Fruit fly (Drosophila melanogaster) whole organism, embryonic: Measurements from ENCODE around the gene CG32099.

ENCODE experiments used
- Antp ChIP-seq: fragments of 200-800 bp; sonication (Bioruptor generic); optimal IDR thresholded peaks from 3 replicates; lab custom pipeline; 2016; ENCODE audit warnings: missing biosample characterization, missing genetic modification characterization
- Bgb ChIP-seq: fragments of 200-800 bp; sonication (Bioruptor generic); IDR thresholded peaks from 2 replicates; pipeline ENCODE4 v1.3.6; 2022; ENCODE audit warnings: missing biosample characterization, missing genetic modification characterization; ENCODE audit not compliant: partially characterized antibody
- CG11398 ChIP-seq: fragments of 200-800 bp; sonication (Bioruptor generic); optimal IDR thresholded peaks from 2 replicates; lab custom pipeline; 2016; ENCODE audit warnings: missing biosample characterization, missing genetic modification characterization
- CG12155 ChIP-seq: fragments of 200-800 bp; sonication (Bioruptor generic); optimal IDR thresholded peaks from 3 replicates; lab custom pipeline; 2016; ENCODE audit warnings: missing biosample characterization, missing genetic modification characterization
- CG12942 ChIP-seq: fragments of 200-800 bp; sonication (Bioruptor generic); optimal IDR thresholded peaks from 3 replicates; lab custom pipeline; 2016; ENCODE audit warnings: missing biosample characterization, missing genetic modification characterization
- CG16813 ChIP-seq: fragments of 200-800 bp; sonication (Bioruptor generic); IDR thresholded peaks from 3 replicates; pipeline ENCODE4 v1.3.6; 2022; ENCODE audit warnings: missing biosample characterization, missing genetic modification characterization; ENCODE audit not compliant: partially characterized antibody
- CG17186 ChIP-seq: fragments of 200-800 bp; sonication (Bioruptor generic); optimal IDR thresholded peaks from 3 replicates; lab custom pipeline; 2017; ENCODE audit warnings: missing biosample characterization, missing genetic modification reagents, missing genetic modification characterization
- CG17385 ChIP-seq: fragments of 200-800 bp; sonication (Bioruptor generic); optimal IDR thresholded peaks from 3 replicates; lab custom pipeline; 2018; ENCODE audit warnings: missing biosample characterization, mild to moderate bottlenecking, missing genetic modification characterization
- CG17829 ChIP-seq: fragments of 200-800 bp; optimal IDR thresholded peaks from 2 replicates; lab custom pipeline; 2019; ENCODE audit warnings: missing biosample characterization, mild to moderate bottlenecking, missing genetic modification characterization, moderate library complexity
- CG3065 ChIP-seq: fragments of 200-800 bp; sonication (Bioruptor generic); optimal IDR thresholded peaks from 2 replicates; lab custom pipeline; 2016; ENCODE audit warnings: missing biosample characterization, missing genetic modification characterization
- CG3407 ChIP-seq: fragments of 200-800 bp; sonication (Bioruptor generic); optimal IDR thresholded peaks from 2 replicates; lab custom pipeline; 2018; ENCODE audit warnings: missing biosample characterization, mild to moderate bottlenecking, missing genetic modification characterization
- CG4404 ChIP-seq: fragments of 200-800 bp; sonication (Bioruptor generic); IDR thresholded peaks from 2 replicates; pipeline ENCODE4 v1.3.6; 2022; ENCODE audit warnings: missing biosample characterization, missing genetic modification characterization
- CG6791 ChIP-seq: fragments of 200-800 bp; sonication (Bioruptor generic); IDR thresholded peaks from 3 replicates; pipeline ENCODE4 v1.3.6; 2022; ENCODE audit warnings: missing biosample characterization, missing genetic modification characterization; ENCODE audit not compliant: partially characterized antibody
- CG7963 ChIP-seq: fragments of 200-800 bp; sonication (Bioruptor generic); IDR thresholded peaks from 3 replicates; pipeline ENCODE4 v1.3.6; 2022; ENCODE audit warnings: missing biosample characterization, missing genetic modification characterization; ENCODE audit not compliant: partially characterized antibody
- CG8359 ChIP-seq: fragments of 200-800 bp; sonication (Bioruptor generic); optimal IDR thresholded peaks from 2 replicates; lab custom pipeline; 2017; ENCODE audit warnings: missing biosample characterization, mild to moderate bottlenecking, missing genetic modification characterization, borderline replicate concordance
- CkIIα-i1 ChIP-seq: fragments of 200-800 bp; sonication (Bioruptor generic); IDR thresholded peaks from 2 replicates; pipeline ENCODE4 v1.3.6; 2022; ENCODE audit warnings: missing biosample characterization, missing genetic modification characterization
- Dref ChIP-seq: fragments of 200-800 bp; sonication (Bioruptor generic); IDR thresholded peaks from 2 replicates; pipeline ENCODE4 v1.3.6; 2022; ENCODE audit warnings: missing biosample characterization, missing genetic modification characterization
- Drgx ChIP-seq: fragments of 200-800 bp; sonication (Bioruptor generic); IDR thresholded peaks from 2 replicates; pipeline ENCODE4 v1.3.6; 2022; ENCODE audit warnings: missing biosample characterization, missing genetic modification characterization
- Ets65A ChIP-seq: fragments of 200-800 bp; sonication (Bioruptor generic); peaks from one replicate; lab custom pipeline; 2016; ENCODE audit warnings: missing biosample characterization, missing genetic modification characterization
- HmgZ ChIP-seq: fragments of 200-800 bp; sonication (Bioruptor generic); optimal IDR thresholded peaks from 2 replicates; lab custom pipeline; 2018; ENCODE audit warnings: missing biosample characterization, mild to moderate bottlenecking, missing genetic modification characterization
- Opbp ChIP-seq: fragments of 200-800 bp; sonication (Bioruptor generic); IDR thresholded peaks from 3 replicates; pipeline ENCODE4 v1.3.6; 2022; ENCODE audit warnings: missing biosample characterization, missing genetic modification characterization; ENCODE audit not compliant: partially characterized antibody
- Sin3A ChIP-seq: fragments of >200 bp; optimal IDR thresholded peaks from 2 replicates; lab custom pipeline; 2018
- Stat92E ChIP-seq, 3 experiments: fragments of >200 bp in 2 of 3; fragments of 200-800 bp in 1 of 3; sonication (Bioruptor generic) in 1 of 3; optimal IDR thresholded peaks; 2 replicates each; lab custom pipeline; 2017 to 2019; ENCODE audit warnings: missing biosample characterization in 3 of 3, missing genetic modification characterization in 3 of 3, mild to moderate bottlenecking in 1 of 3, moderate library complexity in 1 of 3
- Tbp ChIP-seq: fragments of >200 bp; optimal IDR thresholded peaks from 2 replicates; lab custom pipeline; 2018; ENCODE audit warnings: missing biosample characterization, missing genetic modification characterization
- Xbp1 ChIP-seq: fragments of 200-800 bp; sonication (Bioruptor generic); optimal IDR thresholded peaks from 3 replicates; lab custom pipeline; 2016; ENCODE audit warnings: missing biosample characterization, mild to moderate bottlenecking, missing genetic modification characterization
- bbx ChIP-seq: fragments of 200-800 bp; sonication (Bioruptor generic); IDR thresholded peaks from 2 replicates; pipeline ENCODE4 v1.3.6; 2022; ENCODE audit warnings: missing biosample characterization, missing genetic modification characterization; ENCODE audit not compliant: partially characterized antibody
- bsh ChIP-seq, 2 experiments: fragments of 200-800 bp; sonication (Bioruptor generic); optimal IDR thresholded peaks; 2 replicates each; lab custom pipeline; 2017 to 2018; ENCODE audit warnings: mild to moderate bottlenecking in 2 of 2, missing biosample characterization in 2 of 2, missing genetic modification characterization in 2 of 2, moderate library complexity in 1 of 2
- cad ChIP-seq: fragments of >200 bp; optimal IDR thresholded peaks from 2 replicates; lab custom pipeline; 2017; ENCODE audit warnings: missing biosample characterization, missing genetic modification characterization
- crp ChIP-seq, 2 experiments: fragments of 200-800 bp; sonication (Bioruptor generic); optimal IDR thresholded peaks; 2 replicates in 1 of 2; 3 replicates in 1 of 2; lab custom pipeline; 2017; ENCODE audit warnings: missing biosample characterization in 2 of 2, missing genetic modification characterization in 2 of 2, mild to moderate bottlenecking in 1 of 2, moderate library complexity in 1 of 2
- danr ChIP-seq: fragments of 200-800 bp; sonication (Bioruptor generic); IDR thresholded peaks from 2 replicates; pipeline ENCODE4 v1.3.6; 2022; ENCODE audit warnings: missing biosample characterization, missing genetic modification characterization
- dm ChIP-seq: fragments of 200-800 bp; sonication (Bioruptor generic); optimal IDR thresholded peaks from 3 replicates; lab custom pipeline; 2016; ENCODE audit warnings: missing biosample characterization, missing genetic modification characterization
- dmrt11E ChIP-seq: fragments of 200-800 bp; sonication (Bioruptor generic); optimal IDR thresholded peaks from 3 replicates; lab custom pipeline; 2018; ENCODE audit warnings: missing biosample characterization, mild to moderate bottlenecking, missing genetic modification characterization, moderate library complexity
- emc ChIP-seq: fragments of 200-800 bp; sonication (Bioruptor generic); optimal IDR thresholded peaks from 2 replicates; lab custom pipeline; 2016; ENCODE audit warnings: missing biosample characterization, missing genetic modification characterization
- en ChIP-seq: fragments of 200-800 bp; sonication (Bioruptor generic); optimal IDR thresholded peaks from 2 replicates; lab custom pipeline; 2016; ENCODE audit warnings: missing biosample characterization, missing genetic modification characterization
- fru ChIP-seq: fragments of >200 bp; optimal IDR thresholded peaks from 2 replicates; lab custom pipeline; 2017
- gce ChIP-seq: fragments of 200-800 bp; sonication (Bioruptor generic); IDR thresholded peaks from 3 replicates; pipeline ENCODE4 v1.3.6; 2022; ENCODE audit warnings: missing biosample characterization, missing genetic modification characterization
- gcm ChIP-seq: fragments of 200-800 bp; sonication (Bioruptor generic); optimal IDR thresholded peaks from 2 replicates; lab custom pipeline; 2019; ENCODE audit warnings: missing biosample characterization, mild to moderate bottlenecking, missing genetic modification characterization, moderate library complexity
- hbn ChIP-seq: fragments of 200-800 bp; sonication (Bioruptor generic); IDR thresholded peaks from 2 replicates; pipeline ENCODE4 v1.3.6; 2022; ENCODE audit warnings: missing biosample characterization, missing genetic modification characterization; ENCODE audit not compliant: partially characterized antibody
- inv ChIP-seq: fragments of 200-800 bp; sonication (Bioruptor generic); IDR thresholded peaks from 2 replicates; pipeline ENCODE4 v1.3.6; 2022; ENCODE audit warnings: missing biosample characterization, missing genetic modification characterization; ENCODE audit not compliant: partially characterized antibody
- jigr1 ChIP-seq: fragments of 200-800 bp; sonication (Bioruptor generic); IDR thresholded peaks from 3 replicates; pipeline ENCODE4 v1.3.6; 2022; ENCODE audit warnings: missing biosample characterization, missing genetic modification characterization
- slou ChIP-seq: fragments of 200-800 bp; sonication (Bioruptor generic); optimal IDR thresholded peaks from 3 replicates; lab custom pipeline; 2016; ENCODE audit warnings: missing biosample characterization, missing genetic modification characterization
- sna ChIP-seq: fragments of 200-800 bp; sonication (Bioruptor generic); IDR thresholded peaks from 2 replicates; pipeline ENCODE4 v1.3.6; 2022; ENCODE audit warnings: missing biosample characterization, missing genetic modification characterization; ENCODE audit not compliant: partially characterized antibody
- sob ChIP-seq: fragments of 200-800 bp; sonication (Bioruptor generic); IDR thresholded peaks from 2 replicates; pipeline ENCODE4 v1.3.6; 2022; ENCODE audit warnings: missing biosample characterization, missing genetic modification characterization
- stwl ChIP-seq: fragments of 200-800 bp; sonication (Bioruptor generic); optimal IDR thresholded peaks from 3 replicates; lab custom pipeline; 2018; ENCODE audit warnings: missing biosample characterization, mild to moderate bottlenecking, missing genetic modification characterization, moderate library complexity
- tna ChIP-seq: fragments of 200-800 bp; sonication (Bioruptor generic); IDR thresholded peaks from 2 replicates; pipeline ENCODE4 v1.3.6; 2022; ENCODE audit warnings: missing biosample characterization, missing genetic modification characterization; ENCODE audit not compliant: partially characterized antibody
- twi ChIP-seq: fragments of 200-800 bp; optimal IDR thresholded peaks from 2 replicates; lab custom pipeline; 2019; ENCODE audit warnings: missing biosample characterization, mild to moderate bottlenecking, missing genetic modification characterization, moderate library complexity
- unc-4 ChIP-seq: fragments of 200-800 bp; sonication (Bioruptor generic); IDR thresholded peaks from 2 replicates; pipeline ENCODE4 v1.3.6; 2022; ENCODE audit warnings: missing biosample characterization, missing genetic modification characterization; ENCODE audit not compliant: partially characterized antibody
- wor ChIP-seq: fragments of 200-800 bp; sonication (Bioruptor generic); IDR thresholded peaks from 2 replicates; pipeline ENCODE4 v1.3.6; 2022; ENCODE audit warnings: missing biosample characterization, missing genetic modification characterization
- zen2 ChIP-seq: fragments of 200-800 bp; sonication (Bioruptor generic); IDR thresholded peaks from 3 replicates; pipeline ENCODE4 v1.3.6; 2022; ENCODE audit warnings: missing biosample characterization, missing genetic modification characterization; ENCODE audit not compliant: partially characterized antibody

Gene CG32099

DNA sequence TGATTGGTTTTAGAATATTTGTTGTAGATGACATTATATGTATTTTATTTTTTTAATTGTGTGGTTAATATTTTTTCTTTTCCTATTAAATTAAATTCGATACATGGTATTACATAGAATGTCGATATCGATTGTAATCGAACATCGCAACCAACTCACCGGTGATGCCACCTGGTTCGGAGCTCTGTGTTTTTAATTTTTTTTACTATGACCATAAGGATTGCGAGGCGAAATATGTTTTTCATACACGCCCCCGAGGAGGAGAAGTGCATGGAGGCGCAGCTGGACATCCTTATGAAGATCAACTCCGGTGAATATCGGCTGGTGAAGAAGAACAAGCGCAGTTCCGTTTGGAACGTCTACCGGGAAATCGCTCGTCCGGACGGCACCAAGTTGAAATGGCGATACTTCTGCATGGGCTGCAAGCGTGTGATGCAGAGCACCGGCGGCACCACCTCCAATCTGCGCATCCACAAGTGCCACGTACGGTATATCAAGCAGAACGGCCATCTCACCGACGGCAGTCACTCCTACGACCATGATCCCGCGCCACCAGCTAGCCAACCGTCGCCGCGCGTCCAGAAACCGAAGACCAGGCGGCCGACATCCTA is 29.1 kb upstream of the CG32099 start, which contains the start of gene CG11560 (continued):
- TF ChIP-seq jigr1 (GFP tag; lab: Robert Waterston, UW) = no peak
- TF ChIP-seq stwl (tag; lab: Kevin White, UChicago) = peak; percentile 82
- TF ChIP-seq crp (GFP tag; optimal IDR thresholded peaks at IDR 0.05; lab: Kevin White, UChicago) = no peak
- TF ChIP-seq emc (GFP tag; lab: Kevin White, UChicago) = no peak
- peak; percentile 40; the same call in 2 of the 3 replicates for TF ChIP-seq Opbp (GFP tag; lab: Robert Waterston, UW)
- TF ChIP-seq CkIIα-i1 (GFP tag; lab: Robert Waterston, UW) = no peak
- TF ChIP-seq Xbp1 = no peak
- TF ChIP-seq Tbp (GFP tag; lab: Kevin White, UChicago) = no peak
- no peak for TF ChIP-seq CG12942 (GFP tag; lab: Kevin White, UChicago)
- peak; percentile 55; the same call in 1 of the 2 replicates for TF ChIP-seq sna (GFP tag; lab: Robert Waterston, UW)
- 0 out of 2 replicates have a peak, but pooled peaks have one; percentile 25 for TF ChIP-seq tna (GFP tag; lab: Robert Waterston, UW)
- TF ChIP-seq Bgb = peak; percentile 67
- no peak for TF ChIP-seq Stat92E (GFP tag; optimal IDR thresholded peaks at IDR 0.05; lab: Kevin White, UChicago)
- TF ChIP-seq CG7963 (GFP tag; lab: Robert Waterston, UW) = peak; percentile 53; the same call in 1 of the 3 replicates
- no peak for TF ChIP-seq bsh (GFP tag; optimal IDR thresholded peaks at IDR 0.05; lab: Kevin White, UChicago)
- TF ChIP-seq inv (GFP tag; lab: Robert Waterston, UW) = peak; percentile 50; the same call in 1 of the 2 replicates
- no peak for TF ChIP-seq dm
- no peak for TF ChIP-seq twi (tag; lab: Kevin White, UChicago)
- TF ChIP-seq CG17385 (GFP tag; lab: Kevin White, UChicago) = no peak
- peak; percentile 28; the same call in 1 of the 3 replicates for TF ChIP-seq zen2 (GFP tag; lab: Robert Waterston, UW)
- no peak for TF ChIP-seq danr (GFP tag; lab: Robert Waterston, UW)
- TF ChIP-seq slou (GFP tag; lab: Kevin White, UChicago) = no peak
- TF ChIP-seq CG8359 (GFP tag; lab: Kevin White, UChicago) = no peak
- no peak for TF ChIP-seq CG3407 (GFP tag; lab: Kevin White, UChicago)
- peak; percentile 16 for TF ChIP-seq HmgZ
- TF ChIP-seq bbx = peak; percentile 66
- TF ChIP-seq Ets65A (GFP tag; lab: Kevin White, UChicago) = no peak
- TF ChIP-seq Dref = peak; percentile 85
- TF ChIP-seq hbn (GFP tag; lab: Robert Waterston, UW) = peak; percentile 71
- TF ChIP-seq fru (lab: Kevin White, UChicago) = no peak
- TF ChIP-seq CG16813 (GFP tag; lab: Robert Waterston, UW) = peak; percentile 62; the same call in 2 of the 3 replicates
- no peak for TF ChIP-seq CG11398 (GFP tag; lab: Kevin White, UChicago)
- peak; percentile 73 for TF ChIP-seq unc-4
- no peak for TF ChIP-seq cad
- no peak for TF ChIP-seq dmrt11E (tag; lab: Kevin White, UChicago)
- no peak for TF ChIP-seq Drgx (GFP tag; lab: Robert Waterston, UW)
- TF ChIP-seq gce (GFP tag; lab: Robert Waterston, UW) = no peak
- peak; percentile 1 for TF ChIP-seq CG17186 (GFP tag; lab: Kevin White, UChicago)
- peak; percentile 55; the same call in 2 of the 3 replicates for TF ChIP-seq CG6791 (GFP tag; lab: Robert Waterston, UW)
- TF ChIP-seq wor = no peak
- no peak for TF ChIP-seq CG3065
- TF ChIP-seq sob (GFP tag; lab: Robert Waterston, UW) = no peak
- TF ChIP-seq gcm (GFP tag; lab: Kevin White, UChicago) = no peak
- no peak for TF ChIP-seq Sin3A (lab: Kevin White, UChicago)
- TF ChIP-seq en = no peak
- no peak for TF ChIP-seq CG12155 (GFP tag; lab: Kevin White, UChicago)
- no peak for TF ChIP-seq CG4404 (GFP tag; lab: Robert Waterston, UW)
- TF ChIP-seq Antp (GFP tag; lab: Kevin White, UChicago) = no peak
- peak; percentile 2 for TF ChIP-seq CG17829 (tag; lab: Kevin White, UChicago)
